Fruit fly (Drosophila melanogaster): ENCODE measurements around the gene ScsbetaA.

DNA sequence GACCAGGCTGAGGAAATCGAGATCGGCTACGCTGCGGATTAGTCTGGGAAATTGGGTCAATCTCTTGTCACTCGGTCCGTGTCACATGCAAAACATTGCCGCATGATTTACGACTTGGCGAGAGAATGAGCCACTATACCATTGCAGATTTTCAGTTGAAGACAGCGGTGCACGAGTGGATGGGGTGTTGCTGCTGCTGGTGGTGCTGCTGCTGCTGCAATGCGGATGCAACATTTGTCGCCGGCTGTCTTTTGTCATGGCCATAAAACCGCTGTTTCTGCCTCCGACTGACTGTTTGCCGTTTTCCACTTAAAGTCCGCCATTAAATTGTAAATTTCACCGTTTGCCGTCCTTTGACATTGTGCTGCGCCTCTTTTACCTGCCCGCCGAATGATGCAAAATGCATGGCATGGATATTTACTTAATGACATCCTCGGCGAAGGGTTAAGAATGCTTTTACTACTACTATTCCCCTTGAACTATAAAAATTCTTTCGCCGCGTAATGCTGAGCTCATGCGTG, 37.6 kb downstream of the ScsbetaA start:
- TF ChIP-seq usp (GFP tag; optimal IDR thresholded peaks at IDR 0.05) (no peak), CG8478 (optimal IDR thresholded peaks at IDR 0.05) (no peak), Dll (optimal IDR thresholded peaks at IDR 0.05) (no peak), pan (optimal IDR thresholded peaks at IDR 0.05) (no peak)

All from whole organism.